Fruit fly (Drosophila melanogaster): ENCODE measurements around the gene GATAe.

The GATAe gene

DNA sequence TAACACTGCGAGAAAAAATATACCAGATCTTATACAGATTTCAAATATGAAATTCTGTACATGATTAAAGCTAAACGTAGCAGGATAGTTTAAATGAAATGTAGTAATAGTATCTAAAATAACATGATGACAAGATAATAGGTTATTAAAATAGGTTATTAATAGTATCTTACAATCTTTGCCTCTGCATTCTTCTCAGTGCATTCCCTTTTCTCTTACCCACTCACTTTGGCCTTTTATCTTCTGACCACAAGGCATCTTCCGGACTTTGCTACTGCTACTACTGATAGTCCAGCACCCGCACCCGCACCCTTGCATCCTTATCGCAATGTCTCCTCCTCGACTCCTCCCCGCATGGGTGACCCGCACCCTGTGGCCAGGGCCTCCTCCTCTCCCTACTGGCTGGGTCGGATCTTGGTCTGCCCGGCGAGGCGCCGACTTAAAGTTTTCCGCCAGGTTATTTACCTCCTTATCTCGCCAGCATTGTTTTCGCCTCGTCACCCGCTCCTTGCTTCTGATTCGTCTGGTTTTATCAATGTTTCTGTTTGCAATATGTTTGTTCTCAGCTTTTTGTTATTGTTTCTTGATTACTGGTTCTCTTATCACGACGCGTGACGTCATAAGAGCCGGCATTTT is 24.3 kb upstream of the GATAe start (continued):
- TF ChIP-seq CG15514 (GFP tag; optimal IDR thresholded peaks at IDR 0.05) (no peak), CG4854 (GFP tag; optimal IDR thresholded peaks at IDR 0.05) (no peak), CHES-1-like (GFP tag; optimal IDR thresholded peaks at IDR 0.05) (peak; percentile 14), cas (GFP tag; IDR thresholded peaks at IDR 0.05) (no peak), Atf3 (GFP tag; optimal IDR thresholded peaks at IDR 0.05) (no peak), CG31365 (tag; optimal IDR thresholded peaks at IDR 0.05) (no peak), Neu2 (GFP tag; optimal IDR thresholded peaks at IDR 0.05; ENCODE audit: borderline replicate concordance) (no peak), Lpt (GFP tag; optimal IDR thresholded peaks at IDR 0.05) (no peak), maf-S (GFP tag; optimal IDR thresholded peaks at IDR 0.05) (no peak), ab (GFP tag; optimal IDR thresholded peaks at IDR 0.05) (no peak), Atf6 (GFP tag; IDR thresholded peaks at IDR 0.05) (no peak), Elba2 (GFP tag; optimal IDR thresholded peaks at IDR 0.05) (no peak), gfzf (GFP tag; optimal IDR thresholded peaks at IDR 0.05) (no peak), cad (GFP tag; optimal IDR thresholded peaks at IDR 0.05) (no peak), CG12104 (GFP tag; optimal IDR thresholded peaks at IDR 0.05) (no peak), danr (GFP tag; IDR thresholded peaks at IDR 0.05) (0 out of 2 replicates have a peak, but pooled peaks have one; percentile 19), ATbp (GFP tag; optimal IDR thresholded peaks at IDR 0.05) (no peak), CG17359 (tag; optimal IDR thresholded peaks at IDR 0.05) (peak; percentile 52), sna (GFP tag; IDR thresholded peaks at IDR 0.05; ENCODE audit: partially characterized antibody) (no peak), sisA (GFP tag; IDR thresholded peaks at IDR 0.05) (no peak; the same call in 1 of the 2 replicates), kni (GFP tag; optimal IDR thresholded peaks at IDR 0.05) (no peak), btn (GFP tag; optimal IDR thresholded peaks at IDR 0.05) (no peak), pros (GFP tag; optimal IDR thresholded peaks at IDR 0.05) (no peak), CG9437 (GFP tag; optimal IDR thresholded peaks at IDR 0.05) (no peak), CG6175 (GFP tag; IDR thresholded peaks at IDR 0.05) (no peak), CG11696 (GFP tag; IDR thresholded peaks at IDR 0.05) (no peak), CG11504 (tag; optimal IDR thresholded peaks at IDR 0.05) (peak; percentile 68), wek (GFP tag; optimal IDR thresholded peaks at IDR 0.05) (no peak), CG33557 (GFP tag; optimal IDR thresholded peaks at IDR 0.05) (peak; percentile 46), Mad (GFP tag; optimal IDR thresholded peaks at IDR 0.05) (no peak), CG12744 (GFP tag; optimal IDR thresholded peaks at IDR 0.05) (no peak), CG3838 (GFP tag; optimal IDR thresholded peaks at IDR 0.05) (no peak), Adf1 (GFP tag; IDR thresholded peaks at IDR 0.05) (no peak), vfl (GFP tag; optimal IDR thresholded peaks at IDR 0.05) (no peak), Nf-YA (GFP tag; IDR thresholded peaks at IDR 0.05) (no peak), sens (GFP tag) (peak; percentile 91), CG2129 (GFP tag; IDR thresholded peaks at IDR 0.05; ENCODE audit: partially characterized antibody) (no peak), E2f2 (GFP tag; IDR thresholded peaks at IDR 0.05) (no peak), row (GFP tag; IDR thresholded peaks at IDR 0.05) (peak; percentile 69; the same call in 2 of the 3 replicates), tap (tag; optimal IDR thresholded peaks at IDR 0.05) (peak; percentile 11)

DNA sequence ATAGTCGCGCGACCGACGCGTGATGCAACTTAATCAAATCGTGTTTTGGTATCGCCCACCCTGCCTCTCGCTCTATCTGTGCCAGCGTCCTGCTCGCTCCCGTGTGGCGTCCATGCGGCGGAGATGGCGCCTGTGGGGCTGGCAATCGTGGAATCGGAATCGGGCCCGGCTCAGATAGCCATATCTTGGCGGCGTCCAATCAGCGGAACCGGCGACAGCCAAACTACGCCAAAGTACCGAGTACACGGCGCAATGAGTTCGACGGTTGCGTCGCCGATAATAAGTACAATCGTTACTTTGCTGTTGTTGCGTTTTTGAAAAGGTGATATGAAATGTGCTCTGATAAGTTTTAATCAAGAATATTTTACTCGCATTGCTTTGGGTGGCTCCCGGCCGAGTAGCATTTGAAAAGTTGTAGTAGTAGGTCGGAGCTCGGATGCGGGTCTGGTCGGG is 23.1 kb upstream of the GATAe start, which contains the start of gene srp:
TSS of gene srp (plus strand) at position 391 of the 453 bp plus-strand sequence.
- TF ChIP-seq Hr51 (GFP tag; optimal IDR thresholded peaks at IDR 0.05) (no peak), dmrt99B (tag; optimal IDR thresholded peaks at IDR 0.05) (no peak), CG6765 (GFP tag; optimal IDR thresholded peaks at IDR 0.05) (no peak), CG6689 (GFP tag; IDR thresholded peaks at IDR 0.05) (no peak), PHDP (tag; optimal IDR thresholded peaks at IDR 0.05) (no peak), CG4360 (GFP tag; IDR thresholded peaks at IDR 0.05) (no peak), dmrt11E (tag; optimal IDR thresholded peaks at IDR 0.05) (no peak), exex (tag; optimal IDR thresholded peaks at IDR 0.05) (peak; percentile 90), Blimp-1 (GFP tag; optimal IDR thresholded peaks at IDR 0.05) (no peak), Med (GFP tag) (peak; percentile 94), al (GFP tag; IDR thresholded peaks at IDR 0.05) (no peak), org-1 (GFP tag; optimal IDR thresholded peaks at IDR 0.05) (no peak), Antp (GFP tag; optimal IDR thresholded peaks at IDR 0.05) (no peak)

Measured in whole organism, embryonic.